Fruit fly (Drosophila melanogaster) whole organism: ENCODE results near the gene CG43897.

ENCODE experiments used
- CG8478 ChIP-seq: fragments of >200 bp; optimal IDR thresholded peaks from 2 replicates; lab custom pipeline; 2018; ENCODE audit warnings: inconsistent platforms
- Dll ChIP-seq: fragments of >200 bp; optimal IDR thresholded peaks from 2 replicates; lab custom pipeline; 2017
- EcR ChIP-seq, 2 experiments: fragments of >200 bp; optimal IDR thresholded peaks; 2 replicates each; lab custom pipeline; 2017; ENCODE audit warnings: missing biosample characterization in 2 of 2, missing genetic modification characterization in 2 of 2, missing genetic modification reagents in 2 of 2
- pan ChIP-seq: fragments of >200 bp; optimal IDR thresholded peaks from 2 replicates; lab custom pipeline; 2017
- psq ChIP-seq: fragments of >200 bp; optimal IDR thresholded peaks from 2 replicates; lab custom pipeline; 2017
- usp ChIP-seq: fragments of >200 bp; optimal IDR thresholded peaks from 2 replicates; lab custom pipeline; 2017; ENCODE audit warnings: missing biosample characterization, missing genetic modification characterization, mixed read lengths

DNA sequence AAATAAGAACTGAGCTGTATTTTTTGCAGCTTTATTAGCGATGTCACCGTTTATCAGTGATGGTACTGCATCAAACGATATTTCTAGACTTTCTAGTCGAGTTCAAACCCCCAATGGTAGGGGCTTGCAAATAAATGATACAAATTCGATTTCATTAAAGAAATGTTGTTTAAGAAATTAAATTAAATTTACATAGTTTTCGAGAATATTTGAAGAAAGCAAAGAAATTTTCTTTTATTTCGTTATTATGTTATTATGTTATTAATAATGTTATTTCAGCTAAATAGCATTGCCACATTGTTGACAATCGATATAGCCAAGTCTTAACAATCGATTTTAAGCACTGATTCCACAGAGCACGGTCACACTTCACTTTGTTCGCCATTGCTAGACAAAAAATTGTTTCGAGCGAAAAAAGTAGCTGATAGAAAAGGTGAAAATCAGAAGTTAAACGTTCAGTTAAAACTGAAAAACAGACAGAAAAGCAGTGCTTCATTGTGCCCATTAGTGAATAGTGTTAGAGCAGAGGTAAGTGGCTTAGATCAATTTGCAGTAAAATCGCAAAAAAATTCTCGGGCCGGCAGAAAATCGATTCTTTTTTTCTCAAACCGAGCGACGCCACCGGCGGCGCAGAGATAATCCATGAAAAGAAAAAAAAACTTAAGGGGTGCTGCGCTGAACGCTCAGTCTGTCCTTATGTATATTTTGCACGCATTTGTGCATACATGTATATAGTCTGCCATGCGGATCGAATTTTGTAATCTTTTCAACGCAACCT lies 50.8 kb downstream of the CG43897 start, which contains the start of the genes iPLA2-VIA and Ciz1:
- TF ChIP-seq CG8478 (no peak), Dll (lab: Kevin White, UChicago) (no peak), pan (lab: Kevin White, UChicago) (no peak), EcR (GFP tag; optimal IDR thresholded peaks at IDR 0.05; lab: Kevin White, UChicago) (no peak), usp (GFP tag; lab: Kevin White, UChicago) (no peak), psq (lab: Kevin White, UChicago) (no peak)
